Fruit fly (Drosophila melanogaster) whole organism, embryonic: ENCODE measurements around the gene CG12818.
A peak's percentile ranks its signal among the peaks of the same experiment; 100 is the strongest.

Source experiments
- Abd-B ChIP-seq: fragments of 200-800 bp; sonication (Bioruptor generic); optimal IDR thresholded peaks from 2 replicates; lab custom pipeline; 2018; ENCODE audit warnings: missing biosample characterization, mild to moderate bottlenecking, missing genetic modification characterization, moderate library complexity
- Atf-2 ChIP-seq: fragments of 200-800 bp; sonication (Bioruptor generic); optimal IDR thresholded peaks from 2 replicates; lab custom pipeline; 2016; ENCODE audit warnings: missing biosample characterization, missing genetic modification characterization
- Atf6 ChIP-seq: fragments of 200-800 bp; sonication (Bioruptor generic); IDR thresholded peaks from 2 replicates; pipeline ENCODE4 v1.3.6; 2022; ENCODE audit warnings: missing biosample characterization, missing genetic modification characterization
- CG11085 ChIP-seq: fragments of 200-800 bp; sonication (Bioruptor generic); IDR thresholded peaks from 2 replicates; pipeline ENCODE4 v1.3.6; 2022; ENCODE audit warnings: missing biosample characterization, missing genetic modification characterization
- CG11247 ChIP-seq: fragments of 200-800 bp; sonication (Bioruptor generic); IDR thresholded peaks from 2 replicates; pipeline ENCODE4 v1.3.6; 2022; ENCODE audit warnings: missing biosample characterization, missing genetic modification characterization
- CG12155 ChIP-seq: fragments of 200-800 bp; sonication (Bioruptor generic); optimal IDR thresholded peaks from 3 replicates; lab custom pipeline; 2016; ENCODE audit warnings: missing biosample characterization, missing genetic modification characterization
- CG12219 ChIP-seq: fragments of 200-800 bp; sonication (Bioruptor generic); optimal IDR thresholded peaks from 3 replicates; lab custom pipeline; 2018; ENCODE audit warnings: missing biosample characterization, mild to moderate bottlenecking, missing genetic modification characterization
- CG12236 ChIP-seq: fragments of 200-800 bp; sonication (Bioruptor generic); optimal IDR thresholded peaks from 2 replicates; lab custom pipeline; 2016; ENCODE audit warnings: missing biosample characterization, missing genetic modification characterization
- CG12299 ChIP-seq: fragments of 200-800 bp; sonication (Bioruptor generic); optimal IDR thresholded peaks from 2 replicates; lab custom pipeline; 2018; ENCODE audit warnings: missing biosample characterization, mild to moderate bottlenecking, missing genetic modification characterization
- CG13287 ChIP-seq: fragments of 200-800 bp; sonication (Bioruptor generic); IDR thresholded peaks from 2 replicates; pipeline ENCODE4 v1.3.6; 2022; ENCODE audit warnings: missing biosample characterization, missing genetic modification characterization; ENCODE audit not compliant: partially characterized antibody
- CG13775 ChIP-seq: fragments of 200-800 bp; sonication (Bioruptor generic); optimal IDR thresholded peaks from 3 replicates; lab custom pipeline; 2017; ENCODE audit warnings: missing biosample characterization, mild to moderate bottlenecking, missing genetic modification characterization
- CG15696 ChIP-seq: fragments of 200-800 bp; sonication (Bioruptor generic); optimal IDR thresholded peaks from 2 replicates; lab custom pipeline; 2019; ENCODE audit warnings: missing biosample characterization, mild to moderate bottlenecking, missing genetic modification characterization, moderate library complexity
- CG1647 ChIP-seq: fragments of 200-800 bp; sonication (Bioruptor generic); optimal IDR thresholded peaks from 3 replicates; lab custom pipeline; 2016; ENCODE audit warnings: missing biosample characterization, missing genetic modification characterization
- CG17568 ChIP-seq: fragments of 200-800 bp; sonication (Bioruptor generic); optimal IDR thresholded peaks from 2 replicates; lab custom pipeline; 2018; ENCODE audit warnings: missing biosample characterization, mild to moderate bottlenecking, missing genetic modification characterization, moderate library complexity
- CG18619 ChIP-seq: fragments of 200-800 bp; sonication (Bioruptor generic); optimal IDR thresholded peaks from 3 replicates; lab custom pipeline; 2017; ENCODE audit warnings: missing biosample characterization, mild to moderate bottlenecking, missing genetic modification characterization
- CG30431 ChIP-seq: fragments of 200-800 bp; sonication (Bioruptor generic); optimal IDR thresholded peaks from 2 replicates; lab custom pipeline; 2017; ENCODE audit warnings: missing biosample characterization, missing genetic modification characterization
- CG4328 ChIP-seq: fragments of 200-800 bp; sonication (Bioruptor generic); optimal IDR thresholded peaks from 3 replicates; lab custom pipeline; 2017; ENCODE audit warnings: missing biosample characterization, missing genetic modification reagents, missing genetic modification characterization
- CG4404 ChIP-seq: fragments of 200-800 bp; sonication (Bioruptor generic); IDR thresholded peaks from 2 replicates; pipeline ENCODE4 v1.3.6; 2022; ENCODE audit warnings: missing biosample characterization, missing genetic modification characterization
- CG7928 ChIP-seq: fragments of 200-800 bp; sonication (Bioruptor generic); optimal IDR thresholded peaks from 2 replicates; lab custom pipeline; 2017; ENCODE audit warnings: missing biosample characterization, mild to moderate bottlenecking, missing genetic modification characterization
- CG8290 ChIP-seq, 3 experiments: fragments of 200-800 bp; sonication (Bioruptor generic); optimal IDR thresholded peaks; 2 replicates each; lab custom pipeline; 2016 to 2019; ENCODE audit warnings: missing biosample characterization in 3 of 3, missing genetic modification characterization in 3 of 3, mild to moderate bottlenecking in 2 of 3, moderate library complexity in 1 of 3
- CG8359 ChIP-seq: fragments of 200-800 bp; sonication (Bioruptor generic); optimal IDR thresholded peaks from 2 replicates; lab custom pipeline; 2017; ENCODE audit warnings: missing biosample characterization, mild to moderate bottlenecking, missing genetic modification characterization, borderline replicate concordance
- CG8388 ChIP-seq: fragments of 200-800 bp; sonication (Bioruptor generic); optimal IDR thresholded peaks from 2 replicates; lab custom pipeline; 2019; ENCODE audit warnings: missing biosample characterization, mild to moderate bottlenecking, missing genetic modification characterization, moderate library complexity
- CG8924 ChIP-seq: fragments of 200-800 bp; optimal IDR thresholded peaks from 3 replicates; lab custom pipeline; 2019; ENCODE audit warnings: missing biosample characterization, mild to moderate bottlenecking, missing genetic modification characterization, moderate library complexity
- Elba2 ChIP-seq: fragments of 200-800 bp; sonication (Bioruptor generic); optimal IDR thresholded peaks from 3 replicates; lab custom pipeline; 2016; ENCODE audit warnings: missing biosample characterization, missing genetic modification characterization
- Ets97D ChIP-seq: fragments of 200-800 bp; sonication (Bioruptor generic); optimal IDR thresholded peaks from 3 replicates; lab custom pipeline; 2016; ENCODE audit warnings: missing biosample characterization, missing genetic modification characterization
- Nf-YC ChIP-seq: fragments of 200-800 bp; optimal IDR thresholded peaks from 3 replicates; lab custom pipeline; 2019; ENCODE audit warnings: missing biosample characterization, mild to moderate bottlenecking, missing genetic modification characterization, moderate library complexity
- PHDP ChIP-seq: fragments of 200-800 bp; sonication (Bioruptor generic); optimal IDR thresholded peaks from 3 replicates; lab custom pipeline; 2018; ENCODE audit warnings: missing biosample characterization, mild to moderate bottlenecking, missing genetic modification characterization, moderate library complexity
- Taf1 ChIP-seq: fragments of 200-800 bp; sonication (Bioruptor generic); IDR thresholded peaks from 2 replicates; pipeline ENCODE4 v1.3.6; 2022; ENCODE audit warnings: missing biosample characterization, missing genetic modification characterization
- ab ChIP-seq: fragments of 200-800 bp; sonication (Bioruptor generic); optimal IDR thresholded peaks from 2 replicates; lab custom pipeline; 2016; ENCODE audit warnings: missing biosample characterization, missing genetic modification characterization
- abd-A ChIP-seq: fragments of 200-800 bp; sonication (Bioruptor generic); optimal IDR thresholded peaks from 3 replicates; lab custom pipeline; 2019; ENCODE audit warnings: missing biosample characterization, mild to moderate bottlenecking, missing genetic modification characterization, moderate library complexity
- bigmax ChIP-seq: fragments of 200-800 bp; sonication (Bioruptor generic); optimal IDR thresholded peaks from 2 replicates; lab custom pipeline; 2018; ENCODE audit warnings: missing biosample characterization, mild to moderate bottlenecking, missing genetic modification characterization
- crol ChIP-seq: fragments of 200-800 bp; sonication (Bioruptor generic); IDR thresholded peaks from 2 replicates; pipeline ENCODE4 v1.3.6; 2022; ENCODE audit warnings: missing biosample characterization, missing genetic modification characterization
- cwo ChIP-seq: fragments of 200-800 bp; sonication (Bioruptor generic); optimal IDR thresholded peaks from 3 replicates; lab custom pipeline; 2017; ENCODE audit warnings: missing biosample characterization, missing genetic modification characterization, mild to moderate bottlenecking, moderate library complexity, missing genetic modification reagents
- da ChIP-seq: fragments of 200-800 bp; sonication (Bioruptor generic); optimal IDR thresholded peaks from 2 replicates; lab custom pipeline; 2016; ENCODE audit warnings: missing biosample characterization, missing genetic modification characterization
- dan ChIP-seq: fragments of 200-800 bp; sonication (Bioruptor generic); IDR thresholded peaks from 2 replicates; pipeline ENCODE4 v1.3.6; 2022; ENCODE audit warnings: missing biosample characterization, missing genetic modification characterization
- dimm ChIP-seq: fragments of 200-800 bp; sonication (Bioruptor generic); IDR thresholded peaks from 2 replicates; pipeline ENCODE4 v1.3.6; 2022; ENCODE audit warnings: missing biosample characterization, missing genetic modification characterization
- dmrt11E ChIP-seq: fragments of 200-800 bp; sonication (Bioruptor generic); optimal IDR thresholded peaks from 3 replicates; lab custom pipeline; 2018; ENCODE audit warnings: missing biosample characterization, mild to moderate bottlenecking, missing genetic modification characterization, moderate library complexity
- ewg ChIP-seq: fragments of 200-800 bp; sonication (Bioruptor generic); optimal IDR thresholded peaks from 3 replicates; lab custom pipeline; 2017; ENCODE audit warnings: mild to moderate bottlenecking, missing biosample characterization, missing genetic modification reagents, missing genetic modification characterization
- fu2 ChIP-seq: fragments of 200-800 bp; sonication (Bioruptor generic); optimal IDR thresholded peaks from 2 replicates; lab custom pipeline; 2016; ENCODE audit warnings: missing biosample characterization, missing genetic modification characterization
- her ChIP-seq: fragments of 200-800 bp; sonication (Bioruptor generic); optimal IDR thresholded peaks from 2 replicates; lab custom pipeline; 2016; ENCODE audit warnings: missing biosample characterization, missing genetic modification characterization
- lab ChIP-seq: fragments of 200-800 bp; sonication (Bioruptor generic); optimal IDR thresholded peaks from 3 replicates; lab custom pipeline; 2017; ENCODE audit warnings: missing biosample characterization, missing genetic modification characterization, mild to moderate bottlenecking, moderate library complexity, missing genetic modification reagents
- lola ChIP-seq, 3 experiments: fragments of >200 bp in 2 of 3; fragments of 200-800 bp in 1 of 3; sonication (Bioruptor generic) in 1 of 3; optimal IDR thresholded peaks; 2 replicates each; lab custom pipeline; 2017 to 2019; ENCODE audit warnings: missing biosample characterization in 3 of 3, missing genetic modification characterization in 3 of 3, mild to moderate bottlenecking in 1 of 3, moderate library complexity in 1 of 3
- pzg ChIP-seq: fragments of 200-800 bp; sonication (Bioruptor generic); optimal IDR thresholded peaks from 3 replicates; lab custom pipeline; 2018; ENCODE audit warnings: missing biosample characterization, mild to moderate bottlenecking, missing genetic modification characterization, moderate library complexity
- sc ChIP-seq, 3 experiments: fragments of >200 bp in 2 of 3; fragments of 200-800 bp in 1 of 3; sonication (Bioruptor generic) in 1 of 3; optimal IDR thresholded peaks; 2 replicates in 2 of 3; 3 replicates in 1 of 3; lab custom pipeline; 2017; ENCODE audit warnings: mild to moderate bottlenecking in 1 of 3, missing biosample characterization in 1 of 3, missing genetic modification characterization in 1 of 3, missing genetic modification reagents in 1 of 3
- schlank ChIP-seq: fragments of 200-800 bp; sonication (Bioruptor generic); optimal IDR thresholded peaks from 2 replicates; lab custom pipeline; 2018; ENCODE audit warnings: missing biosample characterization, mild to moderate bottlenecking, missing genetic modification characterization
- sr ChIP-seq: fragments of 200-800 bp; sonication (Bioruptor generic); IDR thresholded peaks from 3 replicates; pipeline ENCODE4 v1.3.6; 2022; ENCODE audit warnings: missing biosample characterization, missing genetic modification characterization
- stc ChIP-seq: fragments of 200-800 bp; sonication (Bioruptor generic); IDR thresholded peaks from 2 replicates; pipeline ENCODE4 v1.3.6; 2022; ENCODE audit warnings: missing biosample characterization, missing genetic modification characterization
- vvl ChIP-seq: fragments of 200-800 bp; sonication (Bioruptor generic); IDR thresholded peaks from 2 replicates; pipeline ENCODE4 v1.3.6; 2022; ENCODE audit warnings: missing biosample characterization, missing genetic modification characterization
- zen2 ChIP-seq: fragments of 200-800 bp; sonication (Bioruptor generic); IDR thresholded peaks from 3 replicates; pipeline ENCODE4 v1.3.6; 2022; ENCODE audit warnings: missing biosample characterization, missing genetic modification characterization; ENCODE audit not compliant: partially characterized antibody

The CG12818 gene

DNA sequence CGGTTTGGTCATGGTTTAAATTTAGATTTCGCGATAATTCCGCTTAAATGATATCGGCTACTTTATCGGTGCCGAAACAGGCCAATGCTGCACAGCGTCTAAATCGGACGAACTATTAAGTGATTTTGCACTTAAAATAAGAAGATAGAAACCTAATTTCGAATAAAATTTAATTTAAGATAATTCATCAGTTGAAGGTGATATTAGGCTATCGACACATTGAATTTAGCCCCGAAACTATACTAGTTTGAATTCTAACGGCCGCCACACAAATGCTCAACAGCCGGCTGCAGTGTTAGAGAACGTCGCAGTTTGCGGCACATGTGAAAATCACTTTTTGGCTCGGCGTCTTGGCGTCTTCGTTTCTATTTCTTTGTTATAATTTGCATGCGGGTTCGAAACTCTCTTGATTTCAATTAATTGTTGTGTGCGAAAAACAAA, 1.5 kb downstream of the CG12818 start, which contains the start of gene sle (continued):
- TF ChIP-seq lab (GFP tag; lab: Kevin White, UChicago) (no peak), abd-A (tag; lab: Kevin White, UChicago) (no peak), lola (GFP tag; optimal IDR thresholded peaks at IDR 0.05; lab: Kevin White, UChicago) (no peak), CG12155 (GFP tag; lab: Kevin White, UChicago) (peak; percentile 76), crol (GFP tag; lab: Robert Waterston, UW) (no peak), CG8388 (GFP tag; lab: Kevin White, UChicago) (peak; percentile 19), stc (no peak), CG8359 (GFP tag; lab: Kevin White, UChicago) (no peak), Nf-YC (no peak), dimm (no peak), CG11247 (no peak), bigmax (GFP tag; lab: Kevin White, UChicago) (no peak), CG12219 (GFP tag; lab: Kevin White, UChicago) (no peak), vvl (GFP tag; lab: Robert Waterston, UW) (peak; percentile 31; the same call in 1 of the 2 replicates), Elba2 (GFP tag; lab: Kevin White, UChicago) (peak; percentile 14), CG12299 (tag; lab: Kevin White, UChicago) (no peak), cwo (no peak), PHDP (tag; lab: Kevin White, UChicago) (no peak), CG13287 (GFP tag; lab: Robert Waterston, UW) (peak; percentile 68), pzg (peak; percentile 67), Abd-B (no peak), CG8290 (GFP tag; optimal IDR thresholded peaks at IDR 0.05; lab: Kevin White, UChicago) (no peak), CG8290 (tag; optimal IDR thresholded peaks at IDR 0.05; lab: Kevin White, UChicago) (no peak), CG8924 (tag; lab: Kevin White, UChicago) (no peak), CG13775 (GFP tag; lab: Kevin White, UChicago) (peak; percentile 47), sr (GFP tag; lab: Robert Waterston, UW) (no peak), dan (no peak), ewg (GFP tag; lab: Kevin White, UChicago) (no peak), sc (optimal IDR thresholded peaks at IDR 0.05; lab: Kevin White, UChicago) (no peak), sc (GFP tag; optimal IDR thresholded peaks at IDR 0.05; lab: Kevin White, UChicago) (no peak), CG30431 (GFP tag; lab: Kevin White, UChicago) (peak; percentile 26), CG18619 (GFP tag; lab: Kevin White, UChicago) (peak; percentile 39), CG17568 (GFP tag; lab: Kevin White, UChicago) (no peak), ab (GFP tag; lab: Kevin White, UChicago) (no peak), Atf6 (GFP tag; lab: Robert Waterston, UW) (peak; percentile 58; the same call in 1 of the 2 replicates), her (GFP tag; lab: Kevin White, UChicago) (peak; percentile 12), da (GFP tag; lab: Kevin White, UChicago) (no peak), zen2 (GFP tag; lab: Robert Waterston, UW) (no peak), Ets97D (peak; percentile 79), CG4404 (GFP tag; lab: Robert Waterston, UW) (peak; percentile 24; the same call in 1 of the 2 replicates), CG12236 (GFP tag; lab: Kevin White, UChicago) (peak; percentile 24), CG7928 (GFP tag; lab: Kevin White, UChicago) (peak; percentile 54), CG15696 (no peak), Atf-2 (GFP tag; lab: Kevin White, UChicago) (peak; percentile 14), CG11085 (GFP tag; lab: Robert Waterston, UW) (no peak), Taf1 (GFP tag; lab: Robert Waterston, UW) (no peak), fu2 (GFP tag; lab: Kevin White, UChicago) (peak; percentile 40), schlank (tag; lab: Kevin White, UChicago) (no peak), CG1647 (GFP tag; lab: Kevin White, UChicago) (peak; percentile 35), dmrt11E (peak; percentile 33), CG4328 (GFP tag; lab: Kevin White, UChicago) (no peak)
